Fruit fly (Drosophila melanogaster): ENCODE data around the gene TotC.

- TF ChIP-seq CG8159 (tag; optimal IDR thresholded peaks at IDR 0.05): no peak
- TF ChIP-seq CG4496 (GFP tag; IDR thresholded peaks at IDR 0.05): peak; percentile 57; the same call in 2 of the 3 replicates
- no peak for TF ChIP-seq EcR (GFP tag; optimal IDR thresholded peaks at IDR 0.05)
- no peak for TF ChIP-seq CG17806 (tag; optimal IDR thresholded peaks at IDR 0.05)
- no peak for TF ChIP-seq CG8301 (tag; optimal IDR thresholded peaks at IDR 0.05)
- no peak; the same call in 1 of the 2 replicates for TF ChIP-seq Ets98B (GFP tag; IDR thresholded peaks at IDR 0.05)
- no peak for TF ChIP-seq CG9948 (tag; optimal IDR thresholded peaks at IDR 0.05)
- TF ChIP-seq CG32121 (GFP tag; IDR thresholded peaks at IDR 0.05): no peak
- TF ChIP-seq Snoo (tag; optimal IDR thresholded peaks at IDR 0.05): no peak
- no peak for TF ChIP-seq CG34367 (tag; optimal IDR thresholded peaks at IDR 0.05)
- TF ChIP-seq CG15710 (tag; optimal IDR thresholded peaks at IDR 0.05): no peak
- TF ChIP-seq gl (tag; optimal IDR thresholded peaks at IDR 0.05): no peak
Measured at dm6 chr3R:20830153-20830695, 42.6 kb upstream of the TotC start, which contains the start of gene Adss.
